Worm (Caenorhabditis elegans) whole organism, L1 larva: ENCODE results near the gene Y76A2B.4.

ENCODE experiments used
- aly-2 ChIP-seq: fragments of 150-350 bp; optimal IDR thresholded peaks from 2 replicates; lab custom pipeline; 2014; ENCODE audit warnings: missing biosample characterization, missing genetic modification characterization
- blmp-1 ChIP-seq: fragments of 150-350 bp; optimal IDR thresholded peaks from 2 replicates; lab custom pipeline; 2014; ENCODE audit warnings: missing biosample characterization, missing genetic modification characterization
- ceh-82 ChIP-seq, 3 experiments: fragments of 150-350 bp in 1 of 3; sonication (generic microtip) in 2 of 3; optimal IDR thresholded peaks; 2 replicates each; lab custom pipeline; 2014 to 2017; ENCODE audit warnings: missing biosample characterization in 3 of 3, missing genetic modification characterization in 3 of 3
- efl-1 ChIP-seq, 4 experiments: fragments of 150-350 bp; optimal IDR thresholded peaks in 3 of 4; peaks in 1 of 4; 1 replicate in 1 of 4; 2 replicates in 3 of 4; lab custom pipeline; 2014; ENCODE audit warnings: missing biosample characterization in 2 of 4, missing genetic modification characterization in 2 of 4, missing genetic modification reagents in 2 of 4
- elt-3 ChIP-seq, 6 experiments: fragments of 150-350 bp in 1 of 6; sonication (generic microtip); optimal IDR thresholded peaks; 2 replicates each; lab custom pipeline; 2017 to 2018; ENCODE audit warnings: missing biosample characterization in 6 of 6, missing genetic modification characterization in 6 of 6, inconsistent platforms in 1 of 6
- jun-1 ChIP-seq: fragments of 150-350 bp; optimal IDR thresholded peaks from 2 replicates; lab custom pipeline; 2014; ENCODE audit warnings: missing biosample characterization, missing genetic modification reagents, missing genetic modification characterization
- lin-15B ChIP-seq: fragments of 150-350 bp; sonication (generic microtip); optimal IDR thresholded peaks from 3 replicates; lab custom pipeline; 2014; ENCODE audit warnings: missing biosample characterization, missing genetic modification characterization
- nhr-237 ChIP-seq: fragments of 150-350 bp; optimal IDR thresholded peaks from 2 replicates; lab custom pipeline; 2014; ENCODE audit warnings: missing biosample characterization, missing genetic modification characterization
- nhr-28 ChIP-seq: fragments of 150-350 bp; optimal IDR thresholded peaks from 2 replicates; lab custom pipeline; 2014; ENCODE audit warnings: missing biosample characterization, missing genetic modification characterization
- nhr-47 ChIP-seq: sonication (generic microtip); optimal IDR thresholded peaks from 2 replicates; lab custom pipeline; 2016; ENCODE audit warnings: mild to moderate bottlenecking, missing genetic modification characterization, moderate library complexity, missing compliant biosample characterization
- pag-3 ChIP-seq: sonication (generic microtip); optimal IDR thresholded peaks from 2 replicates; lab custom pipeline; 2017; ENCODE audit warnings: missing genetic modification characterization, mild to moderate bottlenecking, missing compliant biosample characterization, antibody characterized with exemption, borderline replicate concordance; ENCODE audit not compliant: insufficient read depth
- skn-1 ChIP-seq: fragments of 150-350 bp; optimal IDR thresholded peaks from 2 replicates; lab custom pipeline; 2014; ENCODE audit warnings: missing biosample characterization, missing genetic modification characterization

- no peak for TF ChIP-seq skn-1 (tag; lab: Kevin White, UChicago)
- peak; percentile 99 for TF ChIP-seq blmp-1 (tag; lab: Kevin White, UChicago)
- no peak for TF ChIP-seq nhr-47 (tag; lab: Kevin White, UChicago)
- no peak for TF ChIP-seq pag-3 (tag; lab: Kevin White, UChicago)
- no peak for TF ChIP-seq jun-1 (tag; lab: Kevin White, UChicago)
- peak in 1 of 6 experiments; percentile 44 for TF ChIP-seq elt-3 (tag; optimal IDR thresholded peaks at IDR 0.05; lab: Kevin White, UChicago)
- no peak for TF ChIP-seq nhr-237 (tag; lab: Kevin White, UChicago)
- TF ChIP-seq nhr-28 (tag; lab: Kevin White, UChicago), result no peak
- no peak for TF ChIP-seq efl-1 (optimal IDR thresholded peaks at IDR 0.05; lab: Kevin White, UChicago)
- TF ChIP-seq efl-1 (GFP tag; optimal IDR thresholded peaks at IDR 0.05 in 1 of 2; lab: Kevin White, UChicago), result no peak
- TF ChIP-seq aly-2 (tag; lab: Kevin White, UChicago), result no peak
- no peak for TF ChIP-seq lin-15B (tag; lab: Kevin White, UChicago)
- no peak for TF ChIP-seq ceh-82 (tag; optimal IDR thresholded peaks at IDR 0.05; lab: Kevin White, UChicago)
These were observed 14.1 kb upstream of the Y76A2B.4 start for ce11 chrIII:13560715-13561114.
